Fruit fly (Drosophila melanogaster) whole organism, wandering third instar larva: ENCODE measurements around the gene Rad60.

Source experiments
- Abd-B ChIP-seq: fragments of >200 bp; optimal IDR thresholded peaks from 2 replicates; lab custom pipeline; 2017; ENCODE audit warnings: missing biosample characterization, missing genetic modification characterization
- Hnf4 ChIP-seq: fragments of 200-800 bp; sonication (Bioruptor generic); optimal IDR thresholded peaks from 2 replicates; lab custom pipeline; 2016; ENCODE audit warnings: missing biosample characterization, mild to moderate bottlenecking, missing genetic modification characterization
- Hr78 ChIP-seq: fragments of >200 bp; optimal IDR thresholded peaks from 2 replicates; lab custom pipeline; 2017; ENCODE audit warnings: missing biosample characterization, missing genetic modification characterization
- Jra ChIP-seq: sonication (Bioruptor generic); optimal IDR thresholded peaks from 2 replicates; lab custom pipeline; 2016; ENCODE audit warnings: missing biosample characterization, missing genetic modification characterization
- Mio ChIP-seq: sonication (Bioruptor generic); optimal IDR thresholded peaks from 2 replicates; lab custom pipeline; 2016; ENCODE audit warnings: missing biosample characterization, missing genetic modification characterization
- OdsH ChIP-seq: fragments of 200-800 bp; sonication (Bioruptor generic); optimal IDR thresholded peaks from 2 replicates; lab custom pipeline; 2016; ENCODE audit warnings: missing biosample characterization, mild to moderate bottlenecking, missing genetic modification characterization
- Rel ChIP-seq, 2 experiments: fragments of 200-800 bp; sonication (Bioruptor generic) in 1 of 2; optimal IDR thresholded peaks; 2 replicates in 1 of 2; 3 replicates in 1 of 2; lab custom pipeline; 2016 to 2019; ENCODE audit warnings: mild to moderate bottlenecking in 2 of 2, missing biosample characterization in 2 of 2, missing genetic modification characterization in 2 of 2, moderate library complexity in 1 of 2
- br ChIP-seq: fragments of 200-800 bp; sonication (Bioruptor generic); optimal IDR thresholded peaks from 2 replicates; lab custom pipeline; 2016; ENCODE audit warnings: missing biosample characterization, missing genetic modification characterization
- dsf ChIP-seq: sonication (Bioruptor generic); optimal IDR thresholded peaks from 2 replicates; lab custom pipeline; 2016; ENCODE audit warnings: missing biosample characterization, missing genetic modification characterization, borderline replicate concordance
- h ChIP-seq: fragments of 200-800 bp; sonication (Bioruptor generic); optimal IDR thresholded peaks from 3 replicates; lab custom pipeline; 2016; ENCODE audit warnings: missing biosample characterization, mild to moderate bottlenecking, missing genetic modification characterization
- jim ChIP-seq: fragments of 175-275, 200-325 bp; sonication (Bioruptor generic); optimal IDR thresholded peaks from 2 replicates; lab custom pipeline; 2016; ENCODE audit warnings: missing biosample characterization, mild to moderate bottlenecking, missing genetic modification characterization
- lola ChIP-seq: fragments of >200 bp; optimal IDR thresholded peaks from 2 replicates; lab custom pipeline; 2017; ENCODE audit warnings: missing biosample characterization, missing genetic modification characterization
- pan ChIP-seq: fragments of >200 bp; optimal IDR thresholded peaks from 2 replicates; lab custom pipeline; 2017
- tai ChIP-seq: sonication (Bioruptor generic); optimal IDR thresholded peaks from 2 replicates; lab custom pipeline; 2016; ENCODE audit warnings: missing biosample characterization, missing genetic modification characterization

- no peak for TF ChIP-seq Hnf4 (GFP tag; lab: Kevin White, UChicago)
- no peak for TF ChIP-seq Rel (GFP tag; optimal IDR thresholded peaks at IDR 0.05; lab: Kevin White, UChicago)
- TF ChIP-seq Rel (tag; optimal IDR thresholded peaks at IDR 0.05; lab: Kevin White, UChicago), result peak; percentile 46
- no peak for TF ChIP-seq dsf
- no peak for TF ChIP-seq br
- TF ChIP-seq Hr78 (GFP tag; lab: Kevin White, UChicago), result no peak
- TF ChIP-seq jim (GFP tag; lab: Kevin White, UChicago), result no peak
- TF ChIP-seq OdsH (GFP tag; lab: Kevin White, UChicago), result no peak
- TF ChIP-seq lola (GFP tag; lab: Kevin White, UChicago), result no peak
- TF ChIP-seq Jra (GFP tag; lab: Kevin White, UChicago), result no peak
- no peak for TF ChIP-seq Abd-B (GFP tag; lab: Kevin White, UChicago)
- TF ChIP-seq Mio (GFP tag; lab: Kevin White, UChicago), result no peak
- no peak for TF ChIP-seq tai (GFP tag; lab: Kevin White, UChicago)
- TF ChIP-seq pan, result no peak
- TF ChIP-seq h, result no peak
Measured at dm6 chr3R:23201122-23201521, 50.2 kb downstream of the Rad60 start.
